Worm (Caenorhabditis elegans): ENCODE data around the gene F40G12.7.

DNA sequence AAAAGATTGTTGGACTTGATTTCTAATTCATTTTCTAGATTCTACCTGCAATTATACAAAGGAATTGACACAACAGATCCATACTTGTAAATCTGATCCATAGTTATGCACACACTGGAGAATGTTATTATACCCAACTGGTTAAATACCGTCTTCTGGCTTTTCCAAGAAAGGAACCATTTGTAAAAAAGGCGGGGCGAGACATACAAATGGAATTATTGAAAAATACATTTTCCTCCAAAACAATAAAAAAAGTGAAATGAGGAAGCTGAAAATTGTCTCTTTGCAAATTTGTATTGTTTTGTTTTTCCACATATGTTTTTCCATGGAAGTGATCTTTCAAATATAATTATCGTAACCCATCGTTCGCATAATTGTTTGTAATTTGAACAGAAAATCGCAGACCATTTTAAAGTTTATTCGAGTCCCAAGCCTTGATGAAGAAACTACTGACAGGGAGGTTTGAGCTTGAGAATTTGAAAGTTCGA is 7.9 kb downstream of the F40G12.7 start, which contains the start of the genes srt-74 and F40G12.9:
- TF ChIP-seq W03F9.2 (tag; optimal IDR thresholded peaks at IDR 0.05) (no peak), him-1 (tag; optimal IDR thresholded peaks at IDR 0.05) (no peak), dao-5 (tag; optimal IDR thresholded peaks at IDR 0.05) (no peak)
